Fruit fly (Drosophila melanogaster) S2 (cell line): Measurements from ENCODE around the gene plh.

Experiments used
- CG8478 ChIP-seq: fragments of >200 bp; optimal IDR thresholded peaks from 2 replicates; lab custom pipeline; 2018
- CTCF ChIP-seq, 2 experiments: fragments of >200 bp; optimal IDR thresholded peaks; 2 replicates each; lab custom pipeline; 2018

- TF ChIP-seq CTCF (optimal IDR thresholded peaks at IDR 0.05; lab: Kevin White, UChicago), result no peak
- no peak for TF ChIP-seq CG8478 (lab: Kevin White, UChicago)
These were observed 48.9 kb downstream of the plh start for dm6 chr3R:4961946-4962345.
